Worm (Caenorhabditis elegans) whole organism, L2 larva: Measurements from ENCODE around the gene sto-4.

Source experiments
- C34F6.9 ChIP-seq: fragments of 150-350 bp; optimal IDR thresholded peaks from 2 replicates; lab custom pipeline; 2014; ENCODE audit warnings: missing biosample characterization, missing genetic modification characterization
- F13H6.1 ChIP-seq: sonication (generic microtip); optimal IDR thresholded peaks from 2 replicates; lab custom pipeline; 2016; ENCODE audit warnings: missing genetic modification characterization, missing compliant biosample characterization
- R02D3.7 ChIP-seq: fragments of 150-350 bp; optimal IDR thresholded peaks from 2 replicates; lab custom pipeline; 2014; ENCODE audit warnings: missing biosample characterization, missing genetic modification characterization
- Y55F3AM.14 ChIP-seq: fragments of 200-800 bp; sonication (Bioruptor generic); optimal IDR thresholded peaks from 2 replicates; lab custom pipeline; 2018; ENCODE audit warnings: mild to moderate bottlenecking, missing genetic modification characterization, missing compliant biosample characterization
- ZK546.5 ChIP-seq: sonication (generic microtip); optimal IDR thresholded peaks from 2 replicates; lab custom pipeline; 2017; ENCODE audit warnings: missing biosample characterization, missing genetic modification characterization
- alr-1 ChIP-seq: fragments of 150-350 bp; optimal IDR thresholded peaks from 2 replicates; lab custom pipeline; 2014; ENCODE audit warnings: missing biosample characterization, missing genetic modification characterization
- aly-2 ChIP-seq: fragments of 150-350 bp; optimal IDR thresholded peaks from 2 replicates; lab custom pipeline; 2014; ENCODE audit warnings: missing biosample characterization, missing genetic modification characterization
- ama-1 ChIP-seq: fragments of 150-350 bp; optimal IDR thresholded peaks from 2 replicates; lab custom pipeline; 2018; ENCODE audit warnings: inconsistent platforms
- blmp-1 ChIP-seq: sonication (generic microtip); optimal IDR thresholded peaks from 2 replicates; lab custom pipeline; 2017; ENCODE audit warnings: missing genetic modification characterization, mild to moderate bottlenecking, missing compliant biosample characterization, antibody characterized with exemption, moderate library complexity; ENCODE audit not compliant: insufficient read depth
- ceh-16 ChIP-seq: fragments of 150-350 bp; optimal IDR thresholded peaks from 2 replicates; lab custom pipeline; 2014; ENCODE audit warnings: missing biosample characterization, missing genetic modification characterization
- ceh-82 ChIP-seq: fragments of 150-350 bp; optimal IDR thresholded peaks from 2 replicates; lab custom pipeline; 2014; ENCODE audit warnings: missing biosample characterization, missing genetic modification characterization
- crh-2 ChIP-seq: sonication (generic microtip); optimal IDR thresholded peaks from 2 replicates; lab custom pipeline; 2017; ENCODE audit warnings: missing biosample characterization, missing genetic modification characterization
- egl-27 ChIP-seq: sonication (generic microtip); optimal IDR thresholded peaks from 3 replicates; lab custom pipeline; 2017; ENCODE audit warnings: missing biosample characterization, missing genetic modification reagents, missing genetic modification characterization
- elt-1 ChIP-seq: fragments of 150-350 bp; optimal IDR thresholded peaks from 2 replicates; lab custom pipeline; 2014; ENCODE audit warnings: missing biosample characterization, missing genetic modification characterization
- elt-3 ChIP-seq: sonication (generic microtip); optimal IDR thresholded peaks from 2 replicates; lab custom pipeline; 2017; ENCODE audit warnings: missing biosample characterization, missing genetic modification characterization
- fos-1 ChIP-seq: fragments of 150-350 bp; optimal IDR thresholded peaks from 2 replicates; lab custom pipeline; 2014; ENCODE audit warnings: missing biosample characterization, missing genetic modification characterization
- gmeb-1 ChIP-seq: fragments of 150-350 bp; optimal IDR thresholded peaks from 2 replicates; lab custom pipeline; 2014; ENCODE audit warnings: missing biosample characterization, missing genetic modification characterization
- lin-11 ChIP-seq: fragments of 150-350 bp; sonication (generic microtip); optimal IDR thresholded peaks from 2 replicates; lab custom pipeline; 2014; ENCODE audit warnings: missing biosample characterization, missing genetic modification characterization, inconsistent platforms, mixed read lengths
- lin-13 ChIP-seq: fragments of 150-350 bp; optimal IDR thresholded peaks from 2 replicates; lab custom pipeline; 2014; ENCODE audit warnings: missing biosample characterization, missing genetic modification reagents, missing genetic modification characterization
- lin-39 ChIP-seq: fragments of 150-350 bp; optimal IDR thresholded peaks from 2 replicates; lab custom pipeline; 2014; ENCODE audit warnings: missing biosample characterization, missing genetic modification reagents, missing genetic modification characterization
- lsy-2 ChIP-seq, 2 experiments: fragments of 150-350 bp in 1 of 2; sonication (generic microtip) in 1 of 2; optimal IDR thresholded peaks; 2 replicates each; lab custom pipeline; 2014 to 2017; ENCODE audit warnings: missing biosample characterization in 2 of 2, missing genetic modification characterization in 2 of 2
- mbf-1 ChIP-seq: sonication (generic microtip); optimal IDR thresholded peaks from 2 replicates; lab custom pipeline; 2017; ENCODE audit warnings: missing biosample characterization, missing genetic modification characterization
- mdl-1 ChIP-seq, 2 experiments: fragments of 150-350 bp in 1 of 2; sonication (generic microtip) in 1 of 2; optimal IDR thresholded peaks; 2 replicates each; lab custom pipeline; 2017; ENCODE audit warnings: missing biosample characterization in 2 of 2, missing genetic modification characterization in 2 of 2
- nhr-10 ChIP-seq: sonication (generic microtip); optimal IDR thresholded peaks from 2 replicates; lab custom pipeline; 2017; ENCODE audit warnings: missing biosample characterization, missing genetic modification characterization
- nhr-11 ChIP-seq: fragments of 150-350 bp; optimal IDR thresholded peaks from 2 replicates; lab custom pipeline; 2014; ENCODE audit warnings: missing biosample characterization, missing genetic modification characterization
- nhr-12 ChIP-seq: fragments of 150-350 bp; optimal IDR thresholded peaks from 2 replicates; lab custom pipeline; 2014; ENCODE audit warnings: missing biosample characterization, missing genetic modification characterization
- nhr-129 ChIP-seq: fragments of 150-350 bp; optimal IDR thresholded peaks from 2 replicates; lab custom pipeline; 2014; ENCODE audit warnings: missing biosample characterization, missing genetic modification characterization
- nhr-21 ChIP-seq: fragments of 150-350 bp; optimal IDR thresholded peaks from 2 replicates; lab custom pipeline; 2014; ENCODE audit warnings: missing biosample characterization, missing genetic modification characterization
- nhr-23 ChIP-seq: fragments of 150-350 bp; optimal IDR thresholded peaks from 2 replicates; lab custom pipeline; 2014; ENCODE audit warnings: missing biosample characterization, missing genetic modification reagents, missing genetic modification characterization
- nhr-25 ChIP-seq: fragments of 150-350 bp; sonication (generic microtip); optimal IDR thresholded peaks from 3 replicates; lab custom pipeline; 2014; ENCODE audit warnings: missing biosample characterization, missing genetic modification characterization
- nhr-6 ChIP-seq: fragments of 150-350 bp; optimal IDR thresholded peaks from 2 replicates; lab custom pipeline; 2014; ENCODE audit warnings: missing biosample characterization, missing genetic modification characterization
- nhr-77 ChIP-seq: fragments of 150-350 bp; optimal IDR thresholded peaks from 2 replicates; lab custom pipeline; 2014; ENCODE audit warnings: missing biosample characterization, missing genetic modification characterization
- peb-1 ChIP-seq: fragments of 150-350 bp; optimal IDR thresholded peaks from 2 replicates; lab custom pipeline; 2014; ENCODE audit warnings: missing biosample characterization, missing genetic modification characterization
- sem-4 ChIP-seq: fragments of 150-350 bp; optimal IDR thresholded peaks from 2 replicates; lab custom pipeline; 2014; ENCODE audit warnings: missing biosample characterization, missing genetic modification reagents, missing genetic modification characterization
- skn-1 ChIP-seq: sonication (generic microtip); optimal IDR thresholded peaks from 2 replicates; lab custom pipeline; 2017; ENCODE audit warnings: missing biosample characterization, missing genetic modification characterization
- sma-3 ChIP-seq: sonication (generic microtip); optimal IDR thresholded peaks from 2 replicates; lab custom pipeline; 2016; ENCODE audit warnings: missing genetic modification reagents, missing genetic modification characterization, missing compliant biosample characterization
- sma-9 ChIP-seq, 2 experiments: fragments of 150-350 bp in 1 of 2; sonication (generic microtip) in 1 of 2; optimal IDR thresholded peaks; 2 replicates each; lab custom pipeline; 2014 to 2016; ENCODE audit warnings: missing genetic modification characterization in 2 of 2, mild to moderate bottlenecking in 1 of 2, missing biosample characterization in 1 of 2, missing compliant biosample characterization in 1 of 2, missing genetic modification reagents in 1 of 2, moderate library complexity in 1 of 2
- snpc-4 ChIP-seq: fragments of 150-350 bp; optimal IDR thresholded peaks from 2 replicates; lab custom pipeline; 2014; ENCODE audit warnings: missing biosample characterization, missing genetic modification characterization
- unc-39 ChIP-seq: fragments of 150-350 bp; optimal IDR thresholded peaks from 2 replicates; lab custom pipeline; 2014; ENCODE audit warnings: missing biosample characterization, missing genetic modification characterization
- unc-55 ChIP-seq: fragments of 150-350 bp; sonication (generic microtip); optimal IDR thresholded peaks from 3 replicates; lab custom pipeline; 2014; ENCODE audit warnings: missing biosample characterization, missing genetic modification reagents, missing genetic modification characterization
- unc-62 ChIP-seq: fragments of 150-350 bp; optimal IDR thresholded peaks from 2 replicates; lab custom pipeline; 2014; ENCODE audit warnings: missing biosample characterization, missing genetic modification reagents, missing genetic modification characterization
- ztf-4 ChIP-seq: fragments of 150-350 bp; optimal IDR thresholded peaks from 2 replicates; lab custom pipeline; 2014; ENCODE audit warnings: missing biosample characterization, missing genetic modification characterization

The sto-4 gene

ce11 chrX:11693092-11693491 lies 49.2 kb downstream of the sto-4 start, which contains the start of gene smcl-1:
TSS of gene smcl-1 (plus strand) at chrX:11693464.
- peak; percentile 64 for TF ChIP-seq C34F6.9 (tag; lab: Kevin White, UChicago)
- no peak for TF ChIP-seq mdl-1 (tag; optimal IDR thresholded peaks at IDR 0.05; lab: Kevin White, UChicago)
- TF ChIP-seq unc-62 (GFP tag; lab: Kevin White, UChicago): no peak
- TF ChIP-seq nhr-23 (tag; lab: Kevin White, UChicago): no peak
- no peak for TF ChIP-seq R02D3.7 (tag; lab: Kevin White, UChicago)
- no peak for TF ChIP-seq skn-1
- no peak for TF ChIP-seq elt-3 (tag; lab: Kevin White, UChicago)
- no peak for TF ChIP-seq sem-4 (tag; lab: Kevin White, UChicago)
- TF ChIP-seq Y55F3AM.14: no peak
- TF ChIP-seq nhr-11 (tag; lab: Kevin White, UChicago): no peak
- no peak for TF ChIP-seq ceh-16 (tag; lab: Kevin White, UChicago)
- TF ChIP-seq blmp-1 (tag; lab: Kevin White, UChicago): no peak
- no peak for TF ChIP-seq nhr-25 (tag; lab: Kevin White, UChicago)
- TF ChIP-seq unc-55: no peak
- TF ChIP-seq lin-13 (GFP tag; lab: Kevin White, UChicago): no peak
- TF ChIP-seq mbf-1: no peak
- TF ChIP-seq egl-27 (tag; lab: Kevin White, UChicago): no peak
- no peak for TF ChIP-seq nhr-12 (tag; lab: Kevin White, UChicago)
- TF ChIP-seq alr-1: no peak
- TF ChIP-seq snpc-4: no peak
- no peak for TF ChIP-seq elt-1
- no peak for TF ChIP-seq F13H6.1
- TF ChIP-seq peb-1 (tag; lab: Kevin White, UChicago): no peak
- TF ChIP-seq fos-1 (tag; lab: Kevin White, UChicago): peak; percentile 73
- TF ChIP-seq sma-3 (GFP tag; lab: Kevin White, UChicago): no peak
- peak; percentile 62 for TF ChIP-seq nhr-129 (tag; lab: Kevin White, UChicago)
- no peak for TF ChIP-seq lin-39 (tag; lab: Kevin White, UChicago)
- TF ChIP-seq gmeb-1 (tag; lab: Kevin White, UChicago): no peak
- no peak for TF ChIP-seq nhr-6 (tag; lab: Kevin White, UChicago)
- no peak for TF ChIP-seq nhr-10
- TF ChIP-seq nhr-77 (tag; lab: Kevin White, UChicago): no peak
- TF ChIP-seq nhr-21 (tag; lab: Kevin White, UChicago): no peak
- no peak for TF ChIP-seq ceh-82 (tag; lab: Kevin White, UChicago)
- no peak for TF ChIP-seq lsy-2 (tag; optimal IDR thresholded peaks at IDR 0.05; lab: Kevin White, UChicago)
- peak; percentile 31 for TF ChIP-seq crh-2
- TF ChIP-seq ZK546.5 (tag; lab: Kevin White, UChicago): no peak
- no peak for TF ChIP-seq unc-39
- TF ChIP-seq aly-2: no peak
- peak; percentile 67 for TF ChIP-seq sma-9 (GFP tag; optimal IDR thresholded peaks at IDR 0.05; lab: Kevin White, UChicago)
- no peak for TF ChIP-seq sma-9 (tag; optimal IDR thresholded peaks at IDR 0.05; lab: Kevin White, UChicago)
- TF ChIP-seq lin-11: no peak
- TF ChIP-seq, all 48 proteins: peak for 5

- TF ChIP-seq sma-3 (GFP tag; lab: Kevin White, UChicago) (no peak), ztf-4 (no peak), nhr-129 (tag; lab: Kevin White, UChicago) (no peak), ama-1 (no peak), R02D3.7 (tag; lab: Kevin White, UChicago) (no peak), lin-13 (GFP tag; lab: Kevin White, UChicago) (no peak), skn-1 (no peak)
Observed at ce11 chrX:11696696-11697095, 52.8 kb downstream of the sto-4 start, which contains the start of gene C44C10.12. TSS of gene C44C10.12 (plus strand) at chrX:11696996.
